Fruit fly (Drosophila melanogaster) whole organism, prepupa: ENCODE data around the gene mRpL20.

Experiments
- CG10669 ChIP-seq: fragments of 200-800 bp; sonication (Bioruptor generic); optimal IDR thresholded peaks from 3 replicates; lab custom pipeline; 2018; ENCODE audit warnings: missing biosample characterization, mild to moderate bottlenecking, missing genetic modification characterization, moderate library complexity
- CG11294 ChIP-seq: fragments of 200-800 bp; sonication (Bioruptor generic); IDR thresholded peaks from 2 replicates; pipeline ENCODE4 v1.3.6; 2022; ENCODE audit warnings: missing biosample characterization, missing genetic modification characterization
- CG11762 ChIP-seq: fragments of 200-800 bp; sonication (Bioruptor generic); optimal IDR thresholded peaks from 3 replicates; lab custom pipeline; 2016; ENCODE audit warnings: missing biosample characterization, missing genetic modification characterization; ENCODE audit not compliant: insufficient read depth
- CG11902 ChIP-seq: fragments of 200-800 bp; sonication (Bioruptor generic); optimal IDR thresholded peaks from 3 replicates; lab custom pipeline; 2016; ENCODE audit warnings: missing biosample characterization, missing genetic modification characterization
- CG1621 ChIP-seq: fragments of 200-800 bp; sonication (Bioruptor generic); optimal IDR thresholded peaks from 3 replicates; lab custom pipeline; 2018; ENCODE audit warnings: missing biosample characterization, mild to moderate bottlenecking, missing genetic modification characterization
- CG3032 ChIP-seq: fragments of 200-800 bp; optimal IDR thresholded peaks from 2 replicates; lab custom pipeline; 2019; ENCODE audit warnings: missing biosample characterization, mild to moderate bottlenecking, missing genetic modification characterization, moderate library complexity
- CG32006 ChIP-seq: fragments of 200-800 bp; sonication (Bioruptor generic); optimal IDR thresholded peaks from 3 replicates; lab custom pipeline; 2017; ENCODE audit warnings: missing biosample characterization, mild to moderate bottlenecking, missing genetic modification characterization
- CG34406 ChIP-seq: fragments of 200-800 bp; sonication (Bioruptor generic); optimal IDR thresholded peaks from 3 replicates; lab custom pipeline; 2016; ENCODE audit warnings: missing biosample characterization, missing genetic modification characterization
- CG3919 ChIP-seq: fragments of 200-800 bp; sonication (Bioruptor generic); optimal IDR thresholded peaks from 3 replicates; lab custom pipeline; 2016; ENCODE audit warnings: missing biosample characterization, missing genetic modification characterization
- CG4318 ChIP-seq: fragments of 200-800 bp; sonication (Bioruptor generic); optimal IDR thresholded peaks from 3 replicates; lab custom pipeline; 2017; ENCODE audit warnings: missing biosample characterization, mild to moderate bottlenecking, missing genetic modification characterization
- CG6163 ChIP-seq: fragments of 200-800 bp; sonication (Bioruptor generic); IDR thresholded peaks from 3 replicates; pipeline ENCODE4 v1.3.6; 2022; ENCODE audit warnings: missing biosample characterization, missing genetic modification characterization
- CG6276 ChIP-seq: fragments of 200-800 bp; sonication (Bioruptor generic); optimal IDR thresholded peaks from 2 replicates; lab custom pipeline; 2017; ENCODE audit warnings: missing biosample characterization, mild to moderate bottlenecking, missing genetic modification characterization
- CG6792 ChIP-seq: fragments of 200-800 bp; sonication (Bioruptor generic); optimal IDR thresholded peaks from 3 replicates; lab custom pipeline; 2016; ENCODE audit warnings: missing biosample characterization, missing genetic modification characterization
- CG6808 ChIP-seq: fragments of 200-800 bp; sonication (Bioruptor generic); optimal IDR thresholded peaks from 3 replicates; lab custom pipeline; 2017; ENCODE audit warnings: missing biosample characterization, missing genetic modification characterization, mild to moderate bottlenecking, moderate library complexity, missing genetic modification reagents
- CG6854 ChIP-seq: fragments of 200-800 bp; sonication (Bioruptor generic); optimal IDR thresholded peaks from 2 replicates; lab custom pipeline; 2017; ENCODE audit warnings: missing biosample characterization, mild to moderate bottlenecking, missing genetic modification characterization
- CG8119 ChIP-seq: fragments of 200-800 bp; sonication (Bioruptor generic); IDR thresholded peaks from 3 replicates; pipeline ENCODE4 v1.3.6; 2022; ENCODE audit warnings: missing biosample characterization, missing genetic modification characterization
- CG8319 ChIP-seq: fragments of 200-800 bp; sonication (Bioruptor generic); optimal IDR thresholded peaks from 3 replicates; lab custom pipeline; 2016; ENCODE audit warnings: missing biosample characterization, missing genetic modification characterization
- CG8632 ChIP-seq: fragments of 200-800 bp; sonication (Bioruptor generic); optimal IDR thresholded peaks from 3 replicates; lab custom pipeline; 2016; ENCODE audit warnings: missing biosample characterization, missing genetic modification characterization
- CG9139 ChIP-seq: fragments of 200-800 bp; sonication (Bioruptor generic); optimal IDR thresholded peaks from 3 replicates; lab custom pipeline; 2017; ENCODE audit warnings: missing biosample characterization, mild to moderate bottlenecking, missing genetic modification characterization
- Eip75B ChIP-seq: fragments of 200-800 bp; sonication (Bioruptor generic); optimal IDR thresholded peaks from 3 replicates; lab custom pipeline; 2016; ENCODE audit warnings: missing biosample characterization, missing genetic modification characterization
- Eip78C ChIP-seq: fragments of 200-800 bp; sonication (Bioruptor generic); peaks from one replicate; lab custom pipeline; 2016; ENCODE audit warnings: missing biosample characterization, missing genetic modification characterization
- Hr38 ChIP-seq: sonication (Bioruptor generic); optimal IDR thresholded peaks from 2 replicates; lab custom pipeline; 2016; ENCODE audit warnings: missing biosample characterization, missing genetic modification characterization
- Hr39 ChIP-seq: fragments of 200-800 bp; sonication (Bioruptor generic); optimal IDR thresholded peaks from 2 replicates; lab custom pipeline; 2016; ENCODE audit warnings: missing biosample characterization, missing genetic modification characterization
- Lpt ChIP-seq: fragments of 200-800 bp; sonication (Bioruptor generic); optimal IDR thresholded peaks from 3 replicates; lab custom pipeline; 2016; ENCODE audit warnings: missing biosample characterization, missing genetic modification characterization
- Met ChIP-seq: fragments of 200-800 bp; sonication (Bioruptor generic); optimal IDR thresholded peaks from 3 replicates; lab custom pipeline; 2016; ENCODE audit warnings: missing biosample characterization, missing genetic modification characterization
- OdsH ChIP-seq: fragments of 200-800 bp; sonication (Bioruptor generic); optimal IDR thresholded peaks from 3 replicates; lab custom pipeline; 2016; ENCODE audit warnings: missing biosample characterization, missing genetic modification characterization
- Smox ChIP-seq: fragments of 200-800 bp; sonication (Bioruptor generic); optimal IDR thresholded peaks from 3 replicates; lab custom pipeline; 2016; ENCODE audit warnings: missing biosample characterization, missing genetic modification characterization
- acj6 ChIP-seq: fragments of 200-800 bp; sonication (Bioruptor generic); optimal IDR thresholded peaks from 3 replicates; lab custom pipeline; 2016; ENCODE audit warnings: missing biosample characterization, missing genetic modification characterization
- dsx ChIP-seq: fragments of 200-800 bp; optimal IDR thresholded peaks from 3 replicates; lab custom pipeline; 2019; ENCODE audit warnings: missing biosample characterization, mild to moderate bottlenecking, missing genetic modification characterization, moderate library complexity; ENCODE audit not compliant: poor library complexity, severe bottlenecking
- eg ChIP-seq: fragments of 200-800 bp; sonication (Bioruptor generic); IDR thresholded peaks from 3 replicates; pipeline ENCODE4 v1.3.6; 2022; ENCODE audit warnings: missing biosample characterization, missing genetic modification characterization
- esn ChIP-seq: fragments of 200-800 bp; sonication (Bioruptor generic); optimal IDR thresholded peaks from 2 replicates; lab custom pipeline; 2016; ENCODE audit warnings: missing biosample characterization, mild to moderate bottlenecking, missing genetic modification characterization, moderate library complexity
- fd59A ChIP-seq: fragments of 200-800 bp; sonication (Bioruptor generic); optimal IDR thresholded peaks from 2 replicates; lab custom pipeline; 2017; ENCODE audit warnings: missing biosample characterization, mild to moderate bottlenecking, missing genetic modification characterization, missing genetic modification reagents
- fkh ChIP-seq: fragments of 200-800 bp; sonication (Bioruptor generic); optimal IDR thresholded peaks from 3 replicates; lab custom pipeline; 2017; ENCODE audit warnings: missing biosample characterization, mild to moderate bottlenecking, missing genetic modification characterization, moderate library complexity
- net ChIP-seq: fragments of 200-800 bp; sonication (Bioruptor generic); optimal IDR thresholded peaks from 3 replicates; lab custom pipeline; 2016; ENCODE audit warnings: missing biosample characterization, missing genetic modification characterization
- pdm3 ChIP-seq: fragments of 200-800 bp; sonication (Bioruptor generic); optimal IDR thresholded peaks from 3 replicates; lab custom pipeline; 2016; ENCODE audit warnings: missing biosample characterization, missing genetic modification characterization
- salr ChIP-seq, 2 experiments: fragments of 200-800 bp; sonication (Bioruptor generic); optimal IDR thresholded peaks; 3 replicates each; lab custom pipeline; 2016 to 2018; ENCODE audit warnings: missing biosample characterization in 2 of 2, missing genetic modification characterization in 2 of 2, mild to moderate bottlenecking in 1 of 2
- svp ChIP-seq: fragments of 200-800 bp; sonication (Bioruptor generic); peaks from one replicate; lab custom pipeline; 2016; ENCODE audit warnings: missing biosample characterization, missing genetic modification characterization
- vri ChIP-seq: fragments of 200-800 bp; sonication (Bioruptor generic); optimal IDR thresholded peaks from 3 replicates; lab custom pipeline; 2016; ENCODE audit warnings: missing biosample characterization, mild to moderate bottlenecking, missing genetic modification characterization

The mRpL20 gene

DNA sequence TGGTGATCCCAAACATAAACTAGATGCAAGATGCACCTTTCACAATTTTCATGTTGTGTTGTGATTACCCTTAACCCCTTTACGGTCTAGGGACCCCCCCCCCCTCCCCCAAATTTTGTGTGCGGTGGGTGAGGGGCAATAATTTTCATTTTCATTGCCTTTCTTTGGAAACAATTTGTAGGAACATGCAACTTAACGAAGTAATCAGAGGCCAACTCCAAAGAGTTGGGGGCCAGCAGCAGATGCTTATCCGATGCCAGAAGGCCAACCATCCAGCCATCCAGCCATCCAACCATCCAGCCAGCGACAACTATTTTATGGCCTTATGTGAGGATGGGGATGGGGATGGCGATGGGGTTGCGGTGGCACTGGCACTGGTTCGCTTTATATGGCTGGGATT lies 47.3 kb upstream of the mRpL20 start:
- TF ChIP-seq CG10669 (no peak), fkh (no peak), salr (GFP tag; optimal IDR thresholded peaks at IDR 0.05; lab: Kevin White, UChicago) (no peak), vri (no peak), CG34406 (no peak), svp (GFP tag; lab: Kevin White, UChicago) (peak; percentile 28)

DNA sequence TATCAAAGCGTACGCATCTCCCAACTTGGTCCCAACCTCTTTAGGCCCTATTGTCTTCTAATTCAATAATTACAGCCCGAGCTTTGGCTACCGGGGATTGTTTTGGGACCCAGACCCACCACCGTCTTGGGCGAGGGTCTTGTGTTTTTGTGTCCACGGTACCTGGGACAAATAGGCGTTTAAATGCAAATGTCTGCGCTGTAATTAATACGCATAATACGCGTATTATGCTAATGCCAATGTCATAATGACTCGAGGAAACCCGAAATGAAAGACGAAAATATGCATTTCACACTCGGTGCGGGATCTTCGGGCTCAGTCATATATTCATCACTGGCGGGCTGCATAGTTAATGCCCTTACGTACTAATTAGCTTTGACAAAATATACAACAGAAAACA lies 46.7 kb upstream of the mRpL20 start:
- TF ChIP-seq CG10669 (no peak), Hr38 (no peak), CG8632 (GFP tag; lab: Kevin White, UChicago) (no peak), CG6808 (no peak)

- TF ChIP-seq vri (no peak), OdsH (GFP tag; lab: Kevin White, UChicago) (no peak), CG11902 (GFP tag; lab: Kevin White, UChicago) (no peak)
Measured at dm6 chr3L:13062746-13063145, 45.1 kb upstream of the mRpL20 start, which contains the start of gene CG34429. Gene CG34429 (plus strand): TSS chr3L:13063046.

- TF ChIP-seq Smox (GFP tag; lab: Kevin White, UChicago) (no peak), CG6792 (GFP tag; lab: Kevin White, UChicago) (no peak), Eip75B (GFP tag; lab: Kevin White, UChicago) (no peak)
- TF ChIP-seq, all 60 proteins: peak for 0
Measured at dm6 chr3L:13061322-13061809, 43.7 kb upstream of the mRpL20 start, which contains the start of the genes CG14115 and CG34428. Gene CG14115 (minus strand): TSS chr3L:13061422. Gene CG34428 (plus strand): TSS chr3L:13061759.

DNA sequence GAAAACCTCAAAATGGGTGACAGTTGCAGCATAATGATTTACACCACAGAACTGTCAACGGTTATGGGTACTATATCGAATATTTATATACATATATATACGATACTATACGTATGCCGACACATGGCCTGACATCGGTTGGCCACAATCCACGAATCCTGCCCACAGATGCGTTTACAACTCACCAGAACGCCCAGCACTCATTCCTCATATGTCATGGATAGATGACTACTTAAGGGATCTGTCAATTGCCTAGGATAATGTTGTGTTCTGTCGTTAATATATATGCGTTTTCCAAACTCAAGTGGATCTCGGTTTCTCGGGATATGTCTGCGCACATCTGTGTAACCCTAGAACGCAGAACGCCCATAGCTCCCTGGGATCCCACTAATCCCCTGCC lies 40.8 kb upstream of the mRpL20 start:
- TF ChIP-seq CG11762 (GFP tag; lab: Kevin White, UChicago) (no peak), CG1621 (tag; lab: Kevin White, UChicago) (no peak), acj6 (GFP tag; lab: Kevin White, UChicago) (no peak), dsx (GFP tag; lab: Kevin White, UChicago) (no peak), CG3919 (no peak), CG10669 (no peak), CG4318 (no peak), CG11294 (GFP tag; lab: Robert Waterston, UW) (no peak)

DNA sequence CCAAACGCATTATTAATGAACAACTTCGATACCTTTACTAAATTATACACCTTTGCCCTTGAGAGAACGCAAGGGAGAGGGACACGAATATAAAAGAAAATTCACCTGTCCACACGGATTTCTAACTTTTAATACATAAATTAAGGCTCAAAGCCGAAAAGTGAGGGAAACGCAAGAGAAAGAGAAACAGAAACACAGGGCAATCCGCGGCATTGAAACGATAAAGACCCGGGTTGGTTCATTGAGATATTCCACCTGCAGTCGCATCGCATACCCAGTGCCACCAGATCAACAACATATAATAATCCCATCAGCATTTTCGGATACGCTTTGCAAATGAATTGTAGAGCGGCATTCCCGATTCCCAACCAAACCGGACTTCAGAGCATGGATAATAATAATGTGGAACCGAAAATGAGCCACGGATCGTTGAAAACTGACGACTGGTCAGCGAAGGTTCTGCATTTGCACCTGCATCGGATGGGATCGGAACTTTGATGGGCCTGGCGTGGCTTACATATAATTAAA lies 33.1 kb upstream of the mRpL20 start:
- TF ChIP-seq esn (GFP tag; lab: Kevin White, UChicago) (no peak), Eip78C (peak; percentile 31)

- peak; percentile 41 for TF ChIP-seq net
- peak; percentile 15 for TF ChIP-seq vri
- TF ChIP-seq dsx (GFP tag; lab: Kevin White, UChicago) = peak; percentile 35
- TF ChIP-seq fd59A (GFP tag; lab: Kevin White, UChicago) = no peak
- peak; percentile 27 for TF ChIP-seq Met (GFP tag; lab: Kevin White, UChicago)
- TF ChIP-seq CG6163 (GFP tag; lab: Robert Waterston, UW) = no peak
- no peak for TF ChIP-seq CG11902 (GFP tag; lab: Kevin White, UChicago)
- peak; percentile 38 for TF ChIP-seq esn (GFP tag; lab: Kevin White, UChicago)
- peak; percentile 35 for TF ChIP-seq CG3032
- TF ChIP-seq Hr39 (GFP tag; lab: Kevin White, UChicago) = no peak
- TF ChIP-seq CG8319 (GFP tag; lab: Kevin White, UChicago) = no peak
- TF ChIP-seq Smox (GFP tag; lab: Kevin White, UChicago) = peak; percentile 28
- peak; percentile 16 for TF ChIP-seq Lpt
- TF ChIP-seq CG1621 (tag; lab: Kevin White, UChicago) = peak; percentile 7
- no peak for TF ChIP-seq eg (GFP tag; lab: Robert Waterston, UW)
- peak; percentile 47; the same call in 2 of the 3 replicates for TF ChIP-seq CG8119
- TF ChIP-seq CG11294 (GFP tag; lab: Robert Waterston, UW) = no peak
- no peak for TF ChIP-seq pdm3 (GFP tag; lab: Kevin White, UChicago)
- TF ChIP-seq CG6276 = no peak
- TF ChIP-seq CG9139 (GFP tag; lab: Kevin White, UChicago) = no peak
- TF ChIP-seq Hr38 = no peak
- TF ChIP-seq CG6792 (GFP tag; lab: Kevin White, UChicago) = peak; percentile 11
- TF ChIP-seq CG32006 = peak; percentile 66
- no peak for TF ChIP-seq fkh
- peak; percentile 16 for TF ChIP-seq CG8632 (GFP tag; lab: Kevin White, UChicago)
- TF ChIP-seq svp (GFP tag; lab: Kevin White, UChicago) = peak; percentile 80
- TF ChIP-seq CG6854 (GFP tag; lab: Kevin White, UChicago) = no peak
Measured at dm6 chr3L:13049671-13050070, 32.0 kb upstream of the mRpL20 start.
